Worm (Caenorhabditis elegans) whole organism, midembryonic: ENCODE measurements around the gene usip-1.

ENCODE experiments used
- T22C8.4 ChIP-seq: fragments of 200-800 bp; sonication (Bioruptor generic); IDR thresholded peaks from 2 replicates; pipeline ENCODE4 v1.3.6; 2022; ENCODE audit warnings: missing genetic modification characterization, missing compliant biosample characterization
- cog-1 ChIP-seq: sonication (generic microtip); optimal IDR thresholded peaks from 2 replicates; lab custom pipeline; 2016; ENCODE audit warnings: missing genetic modification characterization, missing compliant biosample characterization
- flt-1 ChIP-seq: fragments of 200-800 bp; sonication (Bioruptor generic); IDR thresholded peaks from 2 replicates; pipeline ENCODE4 v1.3.6; 2022; ENCODE audit warnings: missing genetic modification characterization, missing compliant biosample characterization
- klf-2 ChIP-seq: fragments of 200-800 bp; sonication (Bioruptor generic); conservative IDR thresholded peaks from 2 replicates; pipeline ENCODE4 v1.3.6; 2022; ENCODE audit warnings: missing genetic modification reagents, missing genetic modification characterization, missing compliant biosample characterization
- med-1 ChIP-seq: sonication (generic microtip); optimal IDR thresholded peaks from 2 replicates; lab custom pipeline; 2017; ENCODE audit warnings: missing genetic modification characterization, mild to moderate bottlenecking, missing compliant biosample characterization, antibody characterized with exemption, missing genetic modification reagents; ENCODE audit not compliant: insufficient read depth
- ref-1 ChIP-seq: fragments of 200-800 bp; sonication (Bioruptor generic); conservative IDR thresholded peaks from 2 replicates; pipeline ENCODE4 v1.3.6; 2022; ENCODE audit warnings: missing genetic modification reagents, missing genetic modification characterization, missing compliant biosample characterization
- tab-1 ChIP-seq: fragments of 200-800 bp; sonication (Bioruptor generic); IDR thresholded peaks from 2 replicates; pipeline ENCODE4 v1.3.6; 2022; ENCODE audit warnings: missing genetic modification characterization, missing compliant biosample characterization
- ztf-23 ChIP-seq: fragments of 200-800 bp; sonication (Bioruptor generic); IDR thresholded peaks from 2 replicates; pipeline ENCODE4 v1.3.6; 2022; ENCODE audit warnings: missing genetic modification reagents, missing genetic modification characterization, missing compliant biosample characterization
- ztf-29 ChIP-seq: fragments of 200-800 bp; sonication (Bioruptor generic); IDR thresholded peaks from 2 replicates; pipeline ENCODE4 v1.3.6; 2022; ENCODE audit warnings: missing genetic modification reagents, missing genetic modification characterization, missing compliant biosample characterization

DNA sequence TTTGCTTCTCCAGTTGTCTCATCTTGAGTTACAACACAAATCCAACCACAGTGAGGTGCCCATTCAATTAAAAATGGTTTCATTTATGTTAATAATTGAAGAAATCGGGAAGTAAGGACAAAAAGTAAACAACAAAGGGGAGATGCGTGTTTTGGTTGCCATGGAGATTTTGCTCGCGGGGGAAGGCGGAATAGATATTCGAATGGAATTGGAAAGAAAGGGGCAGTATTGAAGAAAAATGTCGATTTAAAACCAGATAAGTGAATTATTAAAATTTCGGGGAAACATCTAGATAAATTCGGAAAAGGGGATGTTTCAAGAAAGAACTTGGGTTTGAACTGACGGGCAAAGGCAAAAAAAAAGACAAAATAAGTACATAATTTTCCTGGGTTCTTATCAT lies 33.4 kb downstream of the usip-1 start, which contains the start of gene che-11:
- TF ChIP-seq flt-1 (GFP tag; lab: Robert Waterston, UW): no peak
- TF ChIP-seq ref-1 (GFP tag; lab: Robert Waterston, UW): no peak
- no peak for TF ChIP-seq med-1 (GFP tag; lab: Kevin White, UChicago)
- TF ChIP-seq tab-1 (GFP tag; lab: Robert Waterston, UW): no peak
- TF ChIP-seq cog-1: no peak
- TF ChIP-seq ztf-29 (GFP tag; lab: Robert Waterston, UW): no peak
- TF ChIP-seq ztf-23: no peak
- TF ChIP-seq klf-2 (GFP tag; lab: Robert Waterston, UW): no peak
- TF ChIP-seq T22C8.4 (GFP tag; lab: Robert Waterston, UW): no peak
